Worm (Caenorhabditis elegans) whole organism, young adult: ENCODE data around the gene Y37H2A.1.
A peak's percentile ranks its signal among the peaks of the same experiment; 100 is the strongest.

Experiments
- B0019.2 ChIP-seq: fragments of 200-800 bp; sonication (Bioruptor generic); conservative IDR thresholded peaks from 2 replicates; pipeline ENCODE4 v1.3.6; 2022; ENCODE audit warnings: missing genetic modification reagents, missing genetic modification characterization, missing compliant biosample characterization
- C06A6.2 ChIP-seq: fragments of 200-800 bp; sonication (Bioruptor generic); conservative IDR thresholded peaks from 2 replicates; pipeline ENCODE4 v1.3.6; 2022; ENCODE audit warnings: missing genetic modification characterization, missing compliant biosample characterization
- F33H1.4 ChIP-seq: fragments of 200-800 bp; sonication (Bioruptor generic); IDR thresholded peaks from 2 replicates; pipeline ENCODE4 v1.3.6; 2022; ENCODE audit warnings: missing genetic modification reagents, missing genetic modification characterization, missing compliant biosample characterization
- F57A8.1 ChIP-seq: fragments of 200-800 bp; sonication (Bioruptor generic); optimal IDR thresholded peaks from 2 replicates; lab custom pipeline; 2018; ENCODE audit warnings: mild to moderate bottlenecking, missing genetic modification characterization, moderate library complexity, missing compliant biosample characterization
- T26A5.8 ChIP-seq: sonication (generic microtip); optimal IDR thresholded peaks from 2 replicates; lab custom pipeline; 2016; ENCODE audit warnings: missing genetic modification characterization, missing compliant biosample characterization
- Y67H2A.10 ChIP-seq: fragments of 200-800 bp; sonication (Bioruptor generic); conservative IDR thresholded peaks from 2 replicates; pipeline ENCODE4 v1.3.6; 2022; ENCODE audit warnings: missing genetic modification reagents, missing genetic modification characterization, missing compliant biosample characterization
- Y79H2A.3 ChIP-seq: fragments of 200-800 bp; sonication (Bioruptor generic); conservative IDR thresholded peaks from 2 replicates; pipeline ENCODE4 v1.3.6; 2022; ENCODE audit warnings: missing genetic modification reagents, missing genetic modification characterization, missing compliant biosample characterization
- ZK185.1 ChIP-seq: sonication (generic microtip); optimal IDR thresholded peaks from 2 replicates; lab custom pipeline; 2016; ENCODE audit warnings: mild to moderate bottlenecking, missing genetic modification characterization, missing compliant biosample characterization; ENCODE audit not compliant: poor library complexity, severe bottlenecking
- atf-7 ChIP-seq: sonication (generic microtip); optimal IDR thresholded peaks from 2 replicates; lab custom pipeline; 2017; ENCODE audit warnings: mild to moderate bottlenecking, missing genetic modification characterization, missing compliant biosample characterization
- attf-3 ChIP-seq: fragments of 200-800 bp; sonication (Bioruptor generic); conservative IDR thresholded peaks from 2 replicates; pipeline ENCODE4 v1.3.6; 2022; ENCODE audit warnings: missing genetic modification reagents, missing genetic modification characterization, missing compliant biosample characterization
- attf-6 ChIP-seq: fragments of 200-800 bp; sonication (Bioruptor generic); IDR thresholded peaks from 2 replicates; pipeline ENCODE4 v1.3.6; 2022; ENCODE audit warnings: missing genetic modification reagents, missing genetic modification characterization, missing compliant biosample characterization
- cebp-1 ChIP-seq, 2 experiments: fragments of 200-800 bp in 1 of 2; sonication (Bioruptor generic) in 1 of 2; sonication (generic microtip) in 1 of 2; IDR thresholded peaks in 1 of 2; optimal IDR thresholded peaks in 1 of 2; 2 replicates each; pipeline versions ENCODE4 v1.3.6 to Lab custom; 2017 to 2022; ENCODE audit warnings: missing compliant biosample characterization in 2 of 2, missing genetic modification characterization in 2 of 2, mild to moderate bottlenecking in 1 of 2, missing genetic modification reagents in 1 of 2, moderate library complexity in 1 of 2
- ceh-100 ChIP-seq: fragments of 200-800 bp; sonication (Bioruptor generic); IDR thresholded peaks from 2 replicates; pipeline ENCODE4 v1.3.6; 2022; ENCODE audit warnings: missing genetic modification reagents, missing genetic modification characterization, missing compliant biosample characterization
- ceh-27 ChIP-seq: fragments of 200-800 bp; sonication (Bioruptor generic); optimal IDR thresholded peaks from 2 replicates; lab custom pipeline; 2018; ENCODE audit warnings: mild to moderate bottlenecking, missing genetic modification characterization, moderate library complexity, missing compliant biosample characterization
- ceh-40 ChIP-seq: fragments of 200-800 bp; sonication (Bioruptor generic); IDR thresholded peaks from 2 replicates; pipeline ENCODE4 v1.3.6; 2022; ENCODE audit warnings: missing genetic modification characterization, missing compliant biosample characterization
- ceh-58 ChIP-seq: fragments of 200-800 bp; sonication (Bioruptor generic); IDR thresholded peaks from 2 replicates; pipeline ENCODE4 v1.3.6; 2022; ENCODE audit warnings: missing genetic modification characterization, missing compliant biosample characterization
- die-1 ChIP-seq: sonication (generic microtip); optimal IDR thresholded peaks from 2 replicates; lab custom pipeline; 2016; ENCODE audit warnings: missing genotype, mild to moderate bottlenecking, missing genetic modification characterization, missing compliant biosample characterization
- dpff-1 ChIP-seq: sonication (generic microtip); optimal IDR thresholded peaks from 2 replicates; lab custom pipeline; 2017; ENCODE audit warnings: mild to moderate bottlenecking, missing genetic modification characterization, missing compliant biosample characterization
- ets-4 ChIP-seq: fragments of 200-800 bp; sonication (Bioruptor generic); optimal IDR thresholded peaks from 2 replicates; lab custom pipeline; 2018; ENCODE audit warnings: mild to moderate bottlenecking, missing genetic modification characterization, missing compliant biosample characterization
- hlh-26 ChIP-seq: fragments of 200-800 bp; sonication (Bioruptor generic); conservative IDR thresholded peaks from 2 replicates; pipeline ENCODE4 v1.3.6; 2022; ENCODE audit warnings: missing genetic modification reagents, missing genetic modification characterization, missing compliant biosample characterization
- hmg-1.2 ChIP-seq: fragments of 200-800 bp; sonication (Bioruptor generic); IDR thresholded peaks from 2 replicates; pipeline ENCODE4 v1.3.6; 2022; ENCODE audit warnings: missing genetic modification reagents, missing genetic modification characterization, missing compliant biosample characterization
- let-526 ChIP-seq: fragments of 200-800 bp; sonication (Bioruptor generic); IDR thresholded peaks from 2 replicates; pipeline ENCODE4 v1.3.6; 2022; ENCODE audit warnings: missing genetic modification reagents, missing genetic modification characterization, missing compliant biosample characterization
- lin-26 ChIP-seq: fragments of 200-800 bp; sonication (Bioruptor generic); IDR thresholded peaks from 2 replicates; pipeline ENCODE4 v1.3.6; 2022; ENCODE audit warnings: missing genetic modification reagents, missing genetic modification characterization, missing compliant biosample characterization
- lsl-1 ChIP-seq: fragments of 200-800 bp; sonication (Bioruptor generic); optimal IDR thresholded peaks from 2 replicates; lab custom pipeline; 2018; ENCODE audit warnings: mild to moderate bottlenecking, missing genetic modification characterization, moderate library complexity, missing compliant biosample characterization
- lsy-27 ChIP-seq: sonication (generic microtip); optimal IDR thresholded peaks from 2 replicates; lab custom pipeline; 2017; ENCODE audit warnings: missing genetic modification characterization, mild to moderate bottlenecking, missing compliant biosample characterization, antibody characterized with exemption, missing genotype, borderline replicate concordance; ENCODE audit not compliant: insufficient read depth
- madf-10 ChIP-seq: sonication (generic microtip); optimal IDR thresholded peaks from 2 replicates; lab custom pipeline; 2016; ENCODE audit warnings: mild to moderate bottlenecking, missing genetic modification characterization, missing compliant biosample characterization
- madf-8 ChIP-seq: fragments of 200-800 bp; sonication (Bioruptor generic); conservative IDR thresholded peaks from 2 replicates; pipeline ENCODE4 v1.3.6; 2022; ENCODE audit warnings: missing genetic modification reagents, missing genetic modification characterization, missing compliant biosample characterization
- mel-28 ChIP-seq: sonication (generic microtip); optimal IDR thresholded peaks from 2 replicates; lab custom pipeline; 2016; ENCODE audit warnings: borderline replicate concordance, mild to moderate bottlenecking, missing genetic modification characterization, missing compliant biosample characterization
- nhr-80 ChIP-seq: sonication (generic microtip); optimal IDR thresholded peaks from 2 replicates; lab custom pipeline; 2016; ENCODE audit warnings: missing genetic modification characterization, missing compliant biosample characterization
- pha-4 ChIP-seq: fragments of 150-350 bp; sonication (generic microtip); optimal IDR thresholded peaks from 2 replicates; lab custom pipeline; 2014; ENCODE audit warnings: missing biosample characterization, missing genetic modification reagents, missing genetic modification characterization
- rec-8 ChIP-seq, 2 experiments: sonication (generic microtip); optimal IDR thresholded peaks; 2 replicates each; lab custom pipeline; 2016; ENCODE audit warnings: mild to moderate bottlenecking in 2 of 2, missing genetic modification characterization in 2 of 2, missing genetic modification reagents in 2 of 2, missing genotype in 2 of 2, missing biosample characterization in 1 of 2, missing compliant biosample characterization in 1 of 2, moderate library complexity in 1 of 2
- somi-1 ChIP-seq: fragments of 200-800 bp; sonication (Bioruptor generic); optimal IDR thresholded peaks from 2 replicates; lab custom pipeline; 2018; ENCODE audit warnings: mild to moderate bottlenecking, missing genetic modification characterization, missing compliant biosample characterization
- tbx-9 ChIP-seq: sonication (generic microtip); optimal IDR thresholded peaks from 2 replicates; lab custom pipeline; 2016; ENCODE audit warnings: borderline replicate concordance, missing genetic modification characterization, inconsistent platforms, missing compliant biosample characterization
- unc-130 ChIP-seq: sonication (generic microtip); optimal IDR thresholded peaks from 2 replicates; lab custom pipeline; 2016; ENCODE audit warnings: missing genetic modification reagents, missing genetic modification characterization, missing compliant biosample characterization
- xnd-1 ChIP-seq: sonication (generic microtip); optimal IDR thresholded peaks from 2 replicates; lab custom pipeline; 2016; ENCODE audit warnings: missing genotype, missing genetic modification reagents, missing genetic modification characterization, missing compliant biosample characterization
- zim-3 ChIP-seq: sonication (generic microtip); optimal IDR thresholded peaks from 2 replicates; lab custom pipeline; 2017; ENCODE audit warnings: mild to moderate bottlenecking, missing genetic modification characterization, moderate library complexity, missing compliant biosample characterization
- ztf-18 ChIP-seq: sonication (generic microtip); optimal IDR thresholded peaks from 2 replicates; lab custom pipeline; 2016; ENCODE audit warnings: missing genotype, mild to moderate bottlenecking, missing genetic modification characterization, missing compliant biosample characterization

Y37H2A.1 gene

ce11 chrV:18144442-18144841 is 36.4 kb downstream of the Y37H2A.1 start:
- TF ChIP-seq tbx-9 (tag; lab: Kevin White, UChicago), result no peak
- TF ChIP-seq ZK185.1 (tag; lab: Kevin White, UChicago), result no peak
- TF ChIP-seq cebp-1 (GFP tag; IDR thresholded peaks at IDR 0.05; lab: Robert Waterston, UW), result no peak
- TF ChIP-seq cebp-1 (tag; optimal IDR thresholded peaks at IDR 0.05; lab: Kevin White, UChicago), result no peak
- TF ChIP-seq ceh-100 (GFP tag; lab: Robert Waterston, UW), result no peak
- TF ChIP-seq F33H1.4 (GFP tag; lab: Robert Waterston, UW), result no peak
- no peak for TF ChIP-seq atf-7 (tag; lab: Kevin White, UChicago)
- no peak for TF ChIP-seq hlh-26 (GFP tag; lab: Robert Waterston, UW)
- no peak for TF ChIP-seq ceh-40 (GFP tag; lab: Robert Waterston, UW)
- TF ChIP-seq ztf-18, result no peak
- TF ChIP-seq lin-26 (GFP tag; lab: Robert Waterston, UW), result no peak
- TF ChIP-seq die-1 (tag; lab: Kevin White, UChicago), result no peak
- no peak for TF ChIP-seq let-526 (GFP tag; lab: Robert Waterston, UW)
- TF ChIP-seq hmg-1.2, result no peak
- TF ChIP-seq ceh-27, result no peak
- TF ChIP-seq xnd-1 (tag; lab: Kevin White, UChicago), result no peak
- TF ChIP-seq mel-28 (tag; lab: Kevin White, UChicago), result no peak
- TF ChIP-seq ets-4, result no peak
- TF ChIP-seq attf-6 (GFP tag; lab: Robert Waterston, UW), result no peak
- no peak for TF ChIP-seq dpff-1
- no peak for TF ChIP-seq madf-8

- TF ChIP-seq ztf-18, result no peak
- no peak for TF ChIP-seq C06A6.2 (GFP tag; lab: Robert Waterston, UW)
- no peak for TF ChIP-seq hmg-1.2
- TF ChIP-seq lsl-1 (GFP tag; lab: Kevin White, UChicago), result no peak
- TF ChIP-seq rec-8 (tag; optimal IDR thresholded peaks at IDR 0.05; lab: Kevin White, UChicago), result no peak
Observed at ce11 chrV:18146077-18146476, 38.0 kb downstream of the Y37H2A.1 start, which contains the start of gene C14A6.3. Gene C14A6.3, plus strand, starts transcription at chrV:18146377.

DNA sequence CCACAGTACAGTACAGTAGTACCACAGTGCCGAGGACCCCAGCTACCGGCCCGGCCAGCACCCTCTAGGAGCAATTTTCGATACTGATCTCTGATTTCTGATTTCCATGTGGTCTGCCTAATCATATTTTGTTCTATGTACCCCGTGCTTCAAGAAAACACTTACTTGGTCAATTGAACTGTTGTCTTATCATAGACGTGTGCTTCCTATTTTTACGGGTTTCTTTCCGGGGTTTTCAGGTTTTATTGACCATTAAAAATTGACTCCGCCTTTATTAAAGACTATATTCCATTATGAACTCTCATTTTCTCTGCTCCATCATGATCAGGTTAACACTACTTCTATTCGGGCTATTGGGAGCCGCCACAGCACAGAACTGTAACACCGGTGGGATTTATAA is 49.6 kb downstream of the Y37H2A.1 start, which contains the start of gene clec-48:
TSS of gene clec-48 (plus strand) at position 320 of the 400 bp plus-strand sequence.
- TF ChIP-seq attf-6 (GFP tag; lab: Robert Waterston, UW) (no peak), attf-3 (GFP tag; lab: Robert Waterston, UW) (no peak), nhr-80 (tag; lab: Kevin White, UChicago) (peak; percentile 9), ZK185.1 (tag; lab: Kevin White, UChicago) (no peak), madf-10 (tag; lab: Kevin White, UChicago) (no peak)

DNA sequence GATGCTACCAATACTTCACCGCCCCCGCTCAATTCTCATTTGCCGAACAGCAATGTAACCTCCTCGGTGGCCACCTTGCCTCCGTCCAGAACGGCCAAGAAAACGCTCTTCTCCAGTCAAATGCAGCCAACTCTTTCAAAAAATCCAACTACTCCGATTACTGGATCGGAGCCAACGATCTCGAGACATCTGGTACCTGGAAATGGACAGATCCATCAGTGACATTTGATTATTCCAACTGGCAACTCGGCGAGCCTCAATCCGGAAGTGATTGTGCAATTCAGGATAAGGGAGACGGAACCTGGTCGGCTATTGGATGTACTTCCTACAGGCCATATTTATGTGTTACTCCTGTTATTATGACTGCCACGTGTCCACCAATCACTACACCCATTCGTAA is 50.1 kb downstream of the Y37H2A.1 start:
- TF ChIP-seq somi-1 (GFP tag; lab: Kevin White, UChicago) (no peak), tbx-9 (tag; lab: Kevin White, UChicago) (no peak), F57A8.1 (GFP tag; lab: Kevin White, UChicago) (no peak), pha-4 (tag; lab: Kevin White, UChicago) (no peak), B0019.2 (GFP tag; lab: Robert Waterston, UW) (no peak), unc-130 (GFP tag; lab: Kevin White, UChicago) (no peak), Y67H2A.10 (GFP tag; lab: Robert Waterston, UW) (no peak), zim-3 (tag; lab: Kevin White, UChicago) (no peak), T26A5.8 (tag; lab: Kevin White, UChicago) (no peak), ceh-58 (no peak), Y79H2A.3 (GFP tag; lab: Robert Waterston, UW) (no peak), lsy-27 (tag; lab: Kevin White, UChicago) (no peak), ztf-18 (no peak)
